Fruit fly (Drosophila melanogaster): Measurements from ENCODE around the gene Lam.

The Lam gene

dm6 chr2L:5519846-5520384, 22.4 kb upstream of the Lam start, which contains the start of the genes CG7382 and cl (continued):
- TF ChIP-seq CG1602 (GFP tag; optimal IDR thresholded peaks at IDR 0.05) = peak; percentile 12
- peak; percentile 18 for TF ChIP-seq Sry-δ (GFP tag; optimal IDR thresholded peaks at IDR 0.05)
- no peak for TF ChIP-seq CG33213 (GFP tag; optimal IDR thresholded peaks at IDR 0.05)
- peak; percentile 45 for TF ChIP-seq tin (GFP tag; optimal IDR thresholded peaks at IDR 0.05)
- TF ChIP-seq CG8290 (GFP tag; optimal IDR thresholded peaks at IDR 0.05) = peak; percentile 46
- TF ChIP-seq CG8290 (tag; optimal IDR thresholded peaks at IDR 0.05) = no peak
- peak; percentile 61; the same call in 1 of the 2 replicates for TF ChIP-seq CG31441 (GFP tag; IDR thresholded peaks at IDR 0.05)
- TF ChIP-seq bcd (GFP tag; optimal IDR thresholded peaks at IDR 0.05) = peak; percentile 44
- no peak for TF ChIP-seq CG32772 (GFP tag; IDR thresholded peaks at IDR 0.05)
- peak; percentile 54 for TF ChIP-seq CG2120 (GFP tag; optimal IDR thresholded peaks at IDR 0.05)
- peak; percentile 22; the same call in 1 of the 2 replicates for TF ChIP-seq E2f2 (GFP tag; IDR thresholded peaks at IDR 0.05)
- no peak for TF ChIP-seq CG11723 (GFP tag; optimal IDR thresholded peaks at IDR 0.05)
- no peak for TF ChIP-seq CG16813 (GFP tag; IDR thresholded peaks at IDR 0.05; ENCODE audit: partially characterized antibody)
- TF ChIP-seq Hsf (GFP tag; optimal IDR thresholded peaks at IDR 0.05) = peak; percentile 24
- TF ChIP-seq CG30020 (tag; optimal IDR thresholded peaks at IDR 0.05) = peak; percentile 42
- TF ChIP-seq B-H2 (GFP tag; optimal IDR thresholded peaks at IDR 0.05) = peak; percentile 28
- peak in 1 of 2 experiments; percentile 54 for TF ChIP-seq Hr51 (GFP tag; optimal IDR thresholded peaks at IDR 0.05)
- TF ChIP-seq CG17829 (tag; optimal IDR thresholded peaks at IDR 0.05) = peak; percentile 72
- TF ChIP-seq pan (optimal IDR thresholded peaks at IDR 0.05) = no peak
- peak in 1 of 2 experiments; percentile 18 for TF ChIP-seq pan (GFP tag; optimal IDR thresholded peaks at IDR 0.05 in 1 of 2, IDR thresholded peaks at IDR 0.05 in 1 of 2)
- no peak for TF ChIP-seq tio (GFP tag; optimal IDR thresholded peaks at IDR 0.05)
- TF ChIP-seq CG10147 (GFP tag; optimal IDR thresholded peaks at IDR 0.05) = peak; percentile 26
- peak; percentile 81 for TF ChIP-seq Sin3A (optimal IDR thresholded peaks at IDR 0.05)
- TF ChIP-seq grau (tag; optimal IDR thresholded peaks at IDR 0.05) = peak; percentile 66
- TF ChIP-seq chinmo (GFP tag; IDR thresholded peaks at IDR 0.05; ENCODE audit: partially characterized antibody) = no peak
- no peak for TF ChIP-seq Rx (GFP tag; IDR thresholded peaks at IDR 0.05)
- TF ChIP-seq CG15011 (GFP tag; optimal IDR thresholded peaks at IDR 0.05) = no peak
- TF ChIP-seq disco-r (GFP tag; optimal IDR thresholded peaks at IDR 0.05) = no peak
- peak; percentile 98 for TF ChIP-seq Sry-β (GFP tag; optimal IDR thresholded peaks at IDR 0.05)
- TF ChIP-seq Ssrp (tag; optimal IDR thresholded peaks at IDR 0.05) = peak; percentile 39
- TF ChIP-seq Dbx (GFP tag; IDR thresholded peaks at IDR 0.05) = 0 out of 3 replicates have a peak, but pooled peaks have one; percentile 33
- TF ChIP-seq az2 (GFP tag; optimal IDR thresholded peaks at IDR 0.05) = peak; percentile 54
- TF ChIP-seq BEAF-32 (GFP tag; optimal IDR thresholded peaks at IDR 0.05) = peak; percentile 56
- TF ChIP-seq CG32532 (GFP tag; IDR thresholded peaks at IDR 0.05) = 0 out of 2 replicates have a peak, but pooled peaks have one; percentile 30
- TF ChIP-seq CG31365 (tag; optimal IDR thresholded peaks at IDR 0.05) = no peak
- TF ChIP-seq vfl (GFP tag; optimal IDR thresholded peaks at IDR 0.05) = no peak
- TF ChIP-seq CG4360 (GFP tag; IDR thresholded peaks at IDR 0.05) = 0 out of 2 replicates have a peak, but pooled peaks have one; percentile 38
- peak; percentile 19; the same call in 1 of the 2 replicates for TF ChIP-seq sob (GFP tag; IDR thresholded peaks at IDR 0.05)
- TF ChIP-seq CG1832 (GFP tag; optimal IDR thresholded peaks at IDR 0.05) = no peak
- peak; percentile 20; the same call in 1 of the 2 replicates for TF ChIP-seq CG4404 (GFP tag; IDR thresholded peaks at IDR 0.05)
- peak; percentile 46 for TF ChIP-seq MESR4 (GFP tag; optimal IDR thresholded peaks at IDR 0.05)
- peak; percentile 76 for TF ChIP-seq CG9932 (GFP tag; IDR thresholded peaks at IDR 0.05)
- TF ChIP-seq CG12659 (GFP tag; optimal IDR thresholded peaks at IDR 0.05) = peak; percentile 71
- no peak for TF ChIP-seq Usf (GFP tag; optimal IDR thresholded peaks at IDR 0.05)
- no peak for TF ChIP-seq CG2202 (tag; optimal IDR thresholded peaks at IDR 0.05)
- peak; percentile 31; the same call in 1 of the 2 replicates for TF ChIP-seq CG9215 (GFP tag; IDR thresholded peaks at IDR 0.05)
- TF ChIP-seq CG2712 (tag; optimal IDR thresholded peaks at IDR 0.05) = peak; percentile 62
- TF ChIP-seq trem (tag; optimal IDR thresholded peaks at IDR 0.05) = peak; percentile 30
- peak; percentile 93 for TF ChIP-seq row (GFP tag; IDR thresholded peaks at IDR 0.05)
- peak; percentile 9 for TF ChIP-seq dmrt11E (tag; optimal IDR thresholded peaks at IDR 0.05)

All from whole organism, embryonic.